Worm (Caenorhabditis elegans): ENCODE data around the gene nhr-48.

Gene nhr-48

ce11 chrX:15707913-15708312 lies at the start of gene nhr-48:
nhr-48 (plus strand) TSS chrX:15708213.
- TF ChIP-seq unc-62 (GFP tag; optimal IDR thresholded peaks at IDR 0.05): no peak

ce11 chrX:15659561-15659960 lies 48.5 kb upstream of the nhr-48 start:
- TF ChIP-seq unc-62 (GFP tag; optimal IDR thresholded peaks at IDR 0.05): no peak

- no peak for TF ChIP-seq unc-62 (GFP tag; optimal IDR thresholded peaks at IDR 0.05)
Measured at ce11 chrX:15663740-15664139, 44.3 kb upstream of the nhr-48 start.

ce11 chrX:15666169-15666811 lies 41.7 kb upstream of the nhr-48 start, which contains the start of gene pcdr-1:
pcdr-1 (plus strand) TSS chrX:15666761.
- no peak for TF ChIP-seq unc-62 (GFP tag; optimal IDR thresholded peaks at IDR 0.05)

ce11 chrX:15668053-15668599 lies 39.9 kb upstream of the nhr-48 start:
- TF ChIP-seq unc-62 (GFP tag; optimal IDR thresholded peaks at IDR 0.05): no peak

ce11 chrX:15668695-15669094 lies 39.3 kb upstream of the nhr-48 start:
- TF ChIP-seq unc-62 (GFP tag; optimal IDR thresholded peaks at IDR 0.05): no peak

ce11 chrX:15675622-15676021 lies 32.4 kb upstream of the nhr-48 start, which contains the start of gene F59D12.2:
F59D12.2 (minus strand) TSS chrX:15675722.
- TF ChIP-seq unc-62 (GFP tag; optimal IDR thresholded peaks at IDR 0.05): no peak

ce11 chrX:15681393-15681792 lies 26.6 kb upstream of the nhr-48 start, which contains the start of gene gpn-1:
gpn-1 (plus strand) TSS chrX:15681693.
- TF ChIP-seq unc-62 (GFP tag; optimal IDR thresholded peaks at IDR 0.05): no peak

ce11 chrX:15689244-15689643 lies 18.8 kb upstream of the nhr-48 start, which contains the start of gene C03H12.1:
C03H12.1 (plus strand) TSS chrX:15689449.
- no peak for TF ChIP-seq unc-62 (GFP tag; optimal IDR thresholded peaks at IDR 0.05)

ce11 chrX:15693466-15693865 lies 14.5 kb upstream of the nhr-48 start:
- no peak for TF ChIP-seq unc-62 (GFP tag; optimal IDR thresholded peaks at IDR 0.05)

- TF ChIP-seq unc-62 (GFP tag; optimal IDR thresholded peaks at IDR 0.05): no peak
Measured at ce11 chrX:15696400-15696799, 11.6 kb upstream of the nhr-48 start, which contains the start of gene ZK662.2. ZK662.2 (plus strand) TSS chrX:15696700.

ce11 chrX:15700220-15700619 lies 7.8 kb upstream of the nhr-48 start:
- no peak for TF ChIP-seq unc-62 (GFP tag; optimal IDR thresholded peaks at IDR 0.05)

ce11 chrX:15704579-15705110 lies 3.4 kb upstream of the nhr-48 start:
- TF ChIP-seq unc-62 (GFP tag; optimal IDR thresholded peaks at IDR 0.05): no peak

ce11 chrX:15706108-15706676 lies 1.8 kb upstream of the nhr-48 start:
- no peak for TF ChIP-seq unc-62 (GFP tag; optimal IDR thresholded peaks at IDR 0.05)

ce11 chrX:15707366-15707892 lies 584 bp upstream of the nhr-48 start:
- TF ChIP-seq unc-62 (GFP tag; optimal IDR thresholded peaks at IDR 0.05): no peak

- no peak for TF ChIP-seq unc-62 (GFP tag; optimal IDR thresholded peaks at IDR 0.05)
Measured at ce11 chrX:15709594-15709993, 1.6 kb downstream of the nhr-48 start.
